Fruit fly (Drosophila melanogaster) whole organism, embryonic: ENCODE results near the gene Ndae1.

Experiments
- Atf6 ChIP-seq: fragments of 200-800 bp; sonication (Bioruptor generic); IDR thresholded peaks from 2 replicates; pipeline ENCODE4 v1.3.6; 2022; ENCODE audit warnings: missing biosample characterization, missing genetic modification characterization
- BEAF-32 ChIP-seq: fragments of 200-800 bp; sonication (Bioruptor generic); optimal IDR thresholded peaks from 3 replicates; lab custom pipeline; 2017; ENCODE audit warnings: missing biosample characterization, missing genetic modification characterization, mild to moderate bottlenecking, moderate library complexity, missing genetic modification reagents
- CG12071 ChIP-seq: fragments of 200-800 bp; sonication (Bioruptor generic); optimal IDR thresholded peaks from 3 replicates; lab custom pipeline; 2018; ENCODE audit warnings: missing biosample characterization, mild to moderate bottlenecking, missing genetic modification characterization
- CG13624 ChIP-seq: fragments of 200-800 bp; sonication (Bioruptor generic); optimal IDR thresholded peaks from 2 replicates; lab custom pipeline; 2016; ENCODE audit warnings: missing biosample characterization, missing genetic modification characterization
- CG15269 ChIP-seq: fragments of 200-800 bp; sonication (Bioruptor generic); optimal IDR thresholded peaks from 2 replicates; lab custom pipeline; 2018; ENCODE audit warnings: missing biosample characterization, mild to moderate bottlenecking, missing genetic modification characterization, moderate library complexity
- CG15696 ChIP-seq: fragments of 200-800 bp; sonication (Bioruptor generic); optimal IDR thresholded peaks from 2 replicates; lab custom pipeline; 2019; ENCODE audit warnings: missing biosample characterization, mild to moderate bottlenecking, missing genetic modification characterization, moderate library complexity
- CG16813 ChIP-seq: fragments of 200-800 bp; sonication (Bioruptor generic); IDR thresholded peaks from 3 replicates; pipeline ENCODE4 v1.3.6; 2022; ENCODE audit warnings: missing biosample characterization, missing genetic modification characterization; ENCODE audit not compliant: partially characterized antibody
- CG17359 ChIP-seq: fragments of 200-800 bp; sonication (Bioruptor generic); optimal IDR thresholded peaks from 3 replicates; lab custom pipeline; 2018; ENCODE audit warnings: missing biosample characterization, mild to moderate bottlenecking, missing genetic modification characterization, moderate library complexity
- CG18619 ChIP-seq: fragments of 200-800 bp; sonication (Bioruptor generic); optimal IDR thresholded peaks from 3 replicates; lab custom pipeline; 2017; ENCODE audit warnings: missing biosample characterization, mild to moderate bottlenecking, missing genetic modification characterization
- CG2129 ChIP-seq: fragments of 200-800 bp; sonication (Bioruptor generic); IDR thresholded peaks from 2 replicates; pipeline ENCODE4 v1.3.6; 2022; ENCODE audit warnings: missing biosample characterization, missing genetic modification characterization; ENCODE audit not compliant: partially characterized antibody
- CG30403 ChIP-seq: fragments of 200-800 bp; sonication (Bioruptor generic); optimal IDR thresholded peaks from 3 replicates; lab custom pipeline; 2016; ENCODE audit warnings: missing biosample characterization, missing genetic modification characterization
- CG30431 ChIP-seq: fragments of 200-800 bp; sonication (Bioruptor generic); optimal IDR thresholded peaks from 2 replicates; lab custom pipeline; 2017; ENCODE audit warnings: missing biosample characterization, missing genetic modification characterization
- CG32767 ChIP-seq: fragments of 200-800 bp; sonication (Bioruptor generic); IDR thresholded peaks from 2 replicates; pipeline ENCODE4 v1.3.6; 2022; ENCODE audit warnings: missing biosample characterization, missing genetic modification characterization
- CG3995 ChIP-seq: fragments of 200-800 bp; sonication (Bioruptor generic); optimal IDR thresholded peaks from 3 replicates; lab custom pipeline; 2016; ENCODE audit warnings: missing biosample characterization, missing genetic modification characterization
- CG4360 ChIP-seq: fragments of 200-800 bp; sonication (Bioruptor generic); IDR thresholded peaks from 2 replicates; pipeline ENCODE4 v1.3.6; 2022; ENCODE audit warnings: missing biosample characterization, missing genetic modification characterization
- CG4404 ChIP-seq: fragments of 200-800 bp; sonication (Bioruptor generic); IDR thresholded peaks from 2 replicates; pipeline ENCODE4 v1.3.6; 2022; ENCODE audit warnings: missing biosample characterization, missing genetic modification characterization
- CG7839 ChIP-seq: fragments of 200-800 bp; sonication (Bioruptor generic); optimal IDR thresholded peaks from 3 replicates; lab custom pipeline; 2018; ENCODE audit warnings: missing biosample characterization, mild to moderate bottlenecking, missing genetic modification characterization, moderate library complexity
- CG7963 ChIP-seq: fragments of 200-800 bp; sonication (Bioruptor generic); IDR thresholded peaks from 3 replicates; pipeline ENCODE4 v1.3.6; 2022; ENCODE audit warnings: missing biosample characterization, missing genetic modification characterization; ENCODE audit not compliant: partially characterized antibody
- CG8765 ChIP-seq: fragments of 200-800 bp; sonication (Bioruptor generic); IDR thresholded peaks from 2 replicates; pipeline ENCODE4 v1.3.6; 2022; ENCODE audit warnings: missing biosample characterization, missing genetic modification characterization
- CG9727 ChIP-seq: fragments of 200-800 bp; sonication (Bioruptor generic); optimal IDR thresholded peaks from 3 replicates; lab custom pipeline; 2017; ENCODE audit warnings: missing biosample characterization, mild to moderate bottlenecking, missing genetic modification characterization
- Dll ChIP-seq: fragments of 200-800 bp; sonication (Bioruptor generic); IDR thresholded peaks from 4 replicates; pipeline ENCODE4 v1.3.6; 2022; ENCODE audit warnings: missing biosample characterization, missing genetic modification characterization; ENCODE audit not compliant: partially characterized antibody
- Drgx ChIP-seq: fragments of 200-800 bp; sonication (Bioruptor generic); IDR thresholded peaks from 2 replicates; pipeline ENCODE4 v1.3.6; 2022; ENCODE audit warnings: missing biosample characterization, missing genetic modification characterization
- HmgD ChIP-seq: fragments of 200-800 bp; sonication (Bioruptor generic); optimal IDR thresholded peaks from 3 replicates; lab custom pipeline; 2016; ENCODE audit warnings: missing biosample characterization, missing genetic modification characterization
- Hmx ChIP-seq: fragments of 200-800 bp; sonication (Bioruptor generic); optimal IDR thresholded peaks from 2 replicates; lab custom pipeline; 2016; ENCODE audit warnings: missing biosample characterization, missing genetic modification characterization
- Med ChIP-seq: fragments of 200-800 bp; sonication (Bioruptor generic); peaks from one replicate; lab custom pipeline; 2016; ENCODE audit warnings: missing biosample characterization, missing genetic modification characterization, mild to moderate bottlenecking, inconsistent platforms, moderate library complexity
- Mrtf ChIP-seq: fragments of 200-800 bp; sonication (Bioruptor generic); IDR thresholded peaks from 3 replicates; pipeline ENCODE4 v1.3.6; 2022; ENCODE audit warnings: missing biosample characterization, missing genetic modification characterization
- Scr ChIP-seq: fragments of 200-800 bp; sonication (Bioruptor generic); IDR thresholded peaks from 2 replicates; pipeline ENCODE4 v1.3.6; 2022; ENCODE audit warnings: missing biosample characterization, missing genetic modification characterization; ENCODE audit not compliant: partially characterized antibody
- Sox102F ChIP-seq: fragments of 200-800 bp; sonication (Bioruptor generic); optimal IDR thresholded peaks from 2 replicates; lab custom pipeline; 2018; ENCODE audit warnings: missing biosample characterization, mild to moderate bottlenecking, missing genetic modification characterization, moderate library complexity
- Spps ChIP-seq: fragments of 200-800 bp; sonication (Bioruptor generic); optimal IDR thresholded peaks from 2 replicates; lab custom pipeline; 2018; ENCODE audit warnings: missing biosample characterization, mild to moderate bottlenecking, missing genetic modification characterization
- ac ChIP-seq: fragments of 200-800 bp; sonication (Bioruptor generic); optimal IDR thresholded peaks from 3 replicates; lab custom pipeline; 2017; ENCODE audit warnings: missing biosample characterization, mild to moderate bottlenecking, missing genetic modification characterization
- amos ChIP-seq: fragments of 200-800 bp; sonication (Bioruptor generic); IDR thresholded peaks from 2 replicates; pipeline ENCODE4 v1.3.6; 2022; ENCODE audit warnings: missing biosample characterization, missing genetic modification characterization; ENCODE audit not compliant: partially characterized antibody
- croc ChIP-seq: fragments of 200-800 bp; sonication (Bioruptor generic); conservative IDR thresholded peaks from 3 replicates; pipeline ENCODE4 v1.3.6; 2022; ENCODE audit warnings: missing biosample characterization, missing genetic modification characterization
- dmrt11E ChIP-seq: fragments of 200-800 bp; sonication (Bioruptor generic); optimal IDR thresholded peaks from 3 replicates; lab custom pipeline; 2018; ENCODE audit warnings: missing biosample characterization, mild to moderate bottlenecking, missing genetic modification characterization, moderate library complexity
- eve ChIP-seq, 2 experiments: fragments of >200 bp; optimal IDR thresholded peaks; 2 replicates each; lab custom pipeline; 2017; ENCODE audit warnings: missing biosample characterization in 2 of 2, missing genetic modification characterization in 2 of 2
- fd102C ChIP-seq: fragments of 200-800 bp; sonication (Bioruptor generic); optimal IDR thresholded peaks from 2 replicates; lab custom pipeline; 2018; ENCODE audit warnings: missing biosample characterization, mild to moderate bottlenecking, missing genetic modification characterization, moderate library complexity
- fd3F ChIP-seq: fragments of 200-800 bp; sonication (Bioruptor generic); optimal IDR thresholded peaks from 2 replicates; lab custom pipeline; 2018; ENCODE audit warnings: missing biosample characterization, mild to moderate bottlenecking, missing genetic modification characterization, moderate library complexity
- lbe ChIP-seq: fragments of 200-800 bp; sonication (Bioruptor generic); optimal IDR thresholded peaks from 2 replicates; lab custom pipeline; 2016; ENCODE audit warnings: missing biosample characterization, mild to moderate bottlenecking, missing genetic modification characterization
- lilli ChIP-seq: fragments of 200-800 bp; sonication (Bioruptor generic); optimal IDR thresholded peaks from 3 replicates; lab custom pipeline; 2016; ENCODE audit warnings: missing biosample characterization, missing genetic modification characterization
- ro ChIP-seq: fragments of 200-800 bp; sonication (Bioruptor generic); IDR thresholded peaks from 2 replicates; pipeline ENCODE4 v1.3.6; 2022; ENCODE audit warnings: missing biosample characterization, missing genetic modification characterization
- row ChIP-seq: fragments of 200-800 bp; sonication (Bioruptor generic); IDR thresholded peaks from 3 replicates; pipeline ENCODE4 v1.3.6; 2022; ENCODE audit warnings: missing biosample characterization, missing genetic modification characterization
- scrt ChIP-seq: fragments of 200-800 bp; sonication (Bioruptor generic); optimal IDR thresholded peaks from 2 replicates; lab custom pipeline; 2018; ENCODE audit warnings: missing biosample characterization, mild to moderate bottlenecking, missing genetic modification characterization, moderate library complexity
- sens-2 ChIP-seq: fragments of 200-800 bp; sonication (Bioruptor generic); IDR thresholded peaks from 2 replicates; pipeline ENCODE4 v1.3.6; 2022; ENCODE audit warnings: missing biosample characterization, missing genetic modification characterization
- zen ChIP-seq: fragments of 200-800 bp; sonication (Bioruptor generic); optimal IDR thresholded peaks from 3 replicates; lab custom pipeline; 2018; ENCODE audit warnings: missing biosample characterization, mild to moderate bottlenecking, missing genetic modification characterization, moderate library complexity
- zf30C ChIP-seq: fragments of 200-800 bp; sonication (Bioruptor generic); optimal IDR thresholded peaks from 3 replicates; lab custom pipeline; 2018; ENCODE audit warnings: missing biosample characterization, mild to moderate bottlenecking, missing genetic modification characterization
- zfh1 ChIP-seq: fragments of 200-800 bp; sonication (Bioruptor generic); IDR thresholded peaks from 3 replicates; pipeline ENCODE4 v1.3.6; 2022; ENCODE audit warnings: missing biosample characterization, missing genetic modification characterization

Gene Ndae1

dm6 chr2L:7291968-7292367, 42.8 kb upstream of the Ndae1 start (continued):
- TF ChIP-seq CG18619 (GFP tag; lab: Kevin White, UChicago) (no peak), Hmx (GFP tag; lab: Kevin White, UChicago) (no peak), CG12071 (GFP tag; lab: Kevin White, UChicago) (no peak), ro (GFP tag; lab: Robert Waterston, UW) (no peak), row (peak; percentile 54), croc (GFP tag; lab: Robert Waterston, UW) (peak; percentile 42; the same call in 1 of the 3 replicates), CG13624 (no peak), CG7963 (GFP tag; lab: Robert Waterston, UW) (no peak), fd3F (GFP tag; lab: Kevin White, UChicago) (no peak), CG7839 (tag; lab: Kevin White, UChicago) (peak; percentile 17), lilli (GFP tag; lab: Kevin White, UChicago) (no peak), sens-2 (GFP tag; lab: Robert Waterston, UW) (0 out of 2 replicates have a peak, but pooled peaks have one; percentile 32), CG15696 (no peak), Spps (tag; lab: Kevin White, UChicago) (no peak), zen (tag; lab: Kevin White, UChicago) (no peak), Sox102F (GFP tag; lab: Kevin White, UChicago) (peak; percentile 2), CG30431 (GFP tag; lab: Kevin White, UChicago) (peak; percentile 45), CG30403 (peak; percentile 18), HmgD (GFP tag; lab: Kevin White, UChicago) (no peak), CG17359 (tag; lab: Kevin White, UChicago) (no peak), CG4404 (GFP tag; lab: Robert Waterston, UW) (peak; percentile 59), CG15269 (tag; lab: Kevin White, UChicago) (no peak), CG32767 (GFP tag; lab: Robert Waterston, UW) (0 out of 2 replicates have a peak, but pooled peaks have one; percentile 10), lbe (GFP tag; lab: Kevin White, UChicago) (no peak), CG3995 (GFP tag; lab: Kevin White, UChicago) (no peak), fd102C (GFP tag; lab: Kevin White, UChicago) (peak; percentile 8), zf30C (GFP tag; lab: Kevin White, UChicago) (peak; percentile 50), ac (GFP tag; lab: Kevin White, UChicago) (no peak), eve (GFP tag; optimal IDR thresholded peaks at IDR 0.05; lab: Kevin White, UChicago) (no peak)

- peak; percentile 38 for TF ChIP-seq BEAF-32 (GFP tag; lab: Kevin White, UChicago)
- 0 out of 2 replicates have a peak, but pooled peaks have one; percentile 37 for TF ChIP-seq CG2129 (GFP tag; lab: Robert Waterston, UW)
- TF ChIP-seq Med (GFP tag; lab: Kevin White, UChicago), result peak; percentile 32
- TF ChIP-seq Dll, result peak; percentile 66
- 0 out of 2 replicates have a peak, but pooled peaks have one; percentile 41 for TF ChIP-seq Scr (GFP tag; lab: Robert Waterston, UW)
- peak; percentile 7 for TF ChIP-seq dmrt11E (tag; lab: Kevin White, UChicago)
- 0 out of 3 replicates have a peak, but pooled peaks have one; percentile 40 for TF ChIP-seq CG16813 (GFP tag; lab: Robert Waterston, UW)
- 0 out of 3 replicates have a peak, but pooled peaks have one; percentile 22 for TF ChIP-seq zfh1
- TF ChIP-seq sens-2 (GFP tag; lab: Robert Waterston, UW), result no peak
- TF ChIP-seq row, result 0 out of 3 replicates have a peak, but pooled peaks have one; percentile 29
- TF ChIP-seq CG4360, result 0 out of 2 replicates have a peak, but pooled peaks have one; percentile 21
- TF ChIP-seq Atf6 (GFP tag; lab: Robert Waterston, UW), result no peak
- 0 out of 3 replicates have a peak, but pooled peaks have one; percentile 33 for TF ChIP-seq Mrtf (GFP tag; lab: Robert Waterston, UW)
- no peak for TF ChIP-seq CG8765
- TF ChIP-seq amos, result peak; percentile 18; the same call in 1 of the 2 replicates
- no peak for TF ChIP-seq Drgx (GFP tag; lab: Robert Waterston, UW)
- TF ChIP-seq scrt (GFP tag; lab: Kevin White, UChicago), result no peak
- peak; percentile 23 for TF ChIP-seq CG9727 (GFP tag; lab: Kevin White, UChicago)
These were observed 41.4 kb upstream of the Ndae1 start for dm6 chr2L:7290577-7290976.
